Fruit fly (Drosophila melanogaster) S2 (cell line): ENCODE results near the gene fd3F.
"Not testable (repeated sequence)": the region's sequence is repeated elsewhere in the genome, so short reads cannot be mapped to it uniquely, and the experiment has no call there.

Experiments used
- CG8478 ChIP-seq: fragments of >200 bp; optimal IDR thresholded peaks from 2 replicates; lab custom pipeline; 2018
- CTCF ChIP-seq, 2 experiments: fragments of >200 bp; optimal IDR thresholded peaks; 2 replicates each; lab custom pipeline; 2018

The fd3F gene

dm6 chrX:3802016-3802415, at the start of gene fd3F:
Gene fd3F, plus strand, starts transcription at chrX:3802316.
- not testable (repeated sequence) for TF ChIP-seq CG8478 (lab: Kevin White, UChicago); CTCF (optimal IDR thresholded peaks at IDR 0.05; lab: Kevin White, UChicago)

dm6 chrX:3761318-3762081, 40.6 kb upstream of the fd3F start:
- TF ChIP-seq CG8478 (lab: Kevin White, UChicago) (no peak), CTCF (optimal IDR thresholded peaks at IDR 0.05; lab: Kevin White, UChicago) (no peak)

dm6 chrX:3762441-3762840, 39.7 kb upstream of the fd3F start:
- no peak for TF ChIP-seq CTCF (optimal IDR thresholded peaks at IDR 0.05; lab: Kevin White, UChicago)
- no peak for TF ChIP-seq CG8478 (lab: Kevin White, UChicago)

- TF ChIP-seq CTCF (optimal IDR thresholded peaks at IDR 0.05; lab: Kevin White, UChicago), result no peak
- TF ChIP-seq CG8478 (lab: Kevin White, UChicago), result no peak
Observed at dm6 chrX:3762914-3763489, 39.1 kb upstream of the fd3F start.

dm6 chrX:3764223-3764622, 37.9 kb upstream of the fd3F start:
- TF ChIP-seq CG8478 (lab: Kevin White, UChicago) (no peak), CTCF (optimal IDR thresholded peaks at IDR 0.05; lab: Kevin White, UChicago) (no peak)

- no peak for TF ChIP-seq CTCF (optimal IDR thresholded peaks at IDR 0.05; lab: Kevin White, UChicago)
- no peak for TF ChIP-seq CG8478 (lab: Kevin White, UChicago)
Observed at dm6 chrX:3767085-3767484, 35.0 kb upstream of the fd3F start.

- TF ChIP-seq CG8478 (lab: Kevin White, UChicago) (no peak), CTCF (optimal IDR thresholded peaks at IDR 0.05; lab: Kevin White, UChicago) (no peak)
Observed at dm6 chrX:3768202-3768601, 33.9 kb upstream of the fd3F start.

dm6 chrX:3772434-3772810, 29.7 kb upstream of the fd3F start:
- TF ChIP-seq CG8478 (lab: Kevin White, UChicago) (no peak), CTCF (optimal IDR thresholded peaks at IDR 0.05; lab: Kevin White, UChicago) (no peak)

- TF ChIP-seq CTCF (optimal IDR thresholded peaks at IDR 0.05; lab: Kevin White, UChicago) (no peak), CG8478 (lab: Kevin White, UChicago) (no peak)
Observed at dm6 chrX:3772811-3773740, 29.0 kb upstream of the fd3F start.

dm6 chrX:3774277-3774676, 27.8 kb upstream of the fd3F start:
- TF ChIP-seq CTCF (optimal IDR thresholded peaks at IDR 0.05; lab: Kevin White, UChicago) (no peak), CG8478 (lab: Kevin White, UChicago) (no peak)

- no peak for TF ChIP-seq CTCF (optimal IDR thresholded peaks at IDR 0.05; lab: Kevin White, UChicago)
- no peak for TF ChIP-seq CG8478 (lab: Kevin White, UChicago)
Observed at dm6 chrX:3775137-3775536, 27.0 kb upstream of the fd3F start.

- no peak for TF ChIP-seq CTCF (optimal IDR thresholded peaks at IDR 0.05; lab: Kevin White, UChicago)
- no peak for TF ChIP-seq CG8478 (lab: Kevin White, UChicago)
Observed at dm6 chrX:3775822-3776668, 26.1 kb upstream of the fd3F start.

- TF ChIP-seq CTCF (optimal IDR thresholded peaks at IDR 0.05; lab: Kevin White, UChicago), result peak in 1 of 2 experiments; percentile 25
- no peak for TF ChIP-seq CG8478 (lab: Kevin White, UChicago)
Observed at dm6 chrX:3777236-3777635, 24.9 kb upstream of the fd3F start.
